Fruit fly (Drosophila melanogaster): Measurements from ENCODE around the gene Flo2.
A peak's percentile ranks its signal among the peaks of the same experiment; 100 is the strongest.

Flo2 gene

DNA sequence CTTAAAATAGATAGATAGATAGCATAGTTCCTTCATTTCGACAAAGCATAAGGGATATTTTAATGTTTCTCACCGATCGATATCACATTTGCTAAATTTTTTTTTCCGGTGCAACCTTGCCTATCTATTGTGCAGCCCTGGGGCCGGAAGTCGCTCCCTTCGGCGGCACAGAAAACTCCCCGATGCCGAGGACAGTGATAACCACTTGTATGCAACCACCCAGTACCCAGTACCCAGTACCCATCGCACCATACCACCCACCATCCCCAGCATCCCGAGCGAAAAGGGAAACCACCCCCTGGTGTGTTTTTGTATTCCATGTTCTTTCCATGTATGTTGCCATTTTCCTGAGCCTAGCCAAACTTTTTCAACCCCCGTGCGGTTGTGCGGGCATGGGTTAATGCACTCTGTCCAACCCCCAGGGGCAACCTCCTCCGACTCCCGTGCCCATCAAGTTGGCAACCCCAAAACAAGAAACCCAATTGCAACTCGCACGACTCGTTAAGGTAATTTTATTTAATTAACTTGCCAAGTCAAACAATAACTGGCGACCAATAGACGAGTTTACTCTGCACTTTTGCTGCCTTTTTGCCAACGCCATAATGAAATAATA is 2.8 kb downstream of the Flo2 start:
- TF ChIP-seq CG32121 (GFP tag; IDR thresholded peaks at IDR 0.05) (no peak), Snoo (tag; optimal IDR thresholded peaks at IDR 0.05) (no peak), EcR (GFP tag; optimal IDR thresholded peaks at IDR 0.05) (peak; percentile 72)

DNA sequence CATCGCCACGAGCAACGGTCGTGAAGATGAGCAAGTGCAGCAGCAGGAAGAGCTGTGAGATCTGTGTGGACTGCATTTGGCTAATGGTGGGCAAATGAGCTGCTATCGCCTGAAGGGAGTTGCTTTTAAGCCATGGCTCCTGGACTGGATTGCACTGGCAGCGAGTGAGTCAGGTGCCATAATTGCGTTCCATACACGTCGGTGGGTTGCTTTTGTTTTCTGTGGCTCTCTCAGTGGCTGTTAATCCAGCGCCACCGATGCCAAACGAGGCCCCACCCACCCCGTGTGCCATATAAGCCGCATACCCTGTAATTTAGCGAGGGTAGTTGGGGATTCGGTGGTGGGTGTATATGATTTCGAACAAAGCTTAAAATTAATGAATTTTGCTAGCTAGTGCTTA is 5.5 kb downstream of the Flo2 start, which contains the start of gene CG12539:
TSS of gene CG12539 (minus strand) at position 101 of the 400 bp plus-strand sequence.
- TF ChIP-seq CG4496 (GFP tag; IDR thresholded peaks at IDR 0.05) (no peak), Pif1A (GFP tag; optimal IDR thresholded peaks at IDR 0.05) (no peak), CG10348 (GFP tag; IDR thresholded peaks at IDR 0.05) (no peak), Ets98B (GFP tag; IDR thresholded peaks at IDR 0.05) (no peak), CG32121 (GFP tag; IDR thresholded peaks at IDR 0.05) (no peak), CG17806 (tag; optimal IDR thresholded peaks at IDR 0.05) (no peak), CG8159 (tag; optimal IDR thresholded peaks at IDR 0.05) (no peak), CG15710 (tag; optimal IDR thresholded peaks at IDR 0.05) (no peak), gl (tag; optimal IDR thresholded peaks at IDR 0.05) (no peak), fd96Ca (GFP tag; IDR thresholded peaks at IDR 0.05) (no peak), CG9948 (tag; optimal IDR thresholded peaks at IDR 0.05) (no peak)

DNA sequence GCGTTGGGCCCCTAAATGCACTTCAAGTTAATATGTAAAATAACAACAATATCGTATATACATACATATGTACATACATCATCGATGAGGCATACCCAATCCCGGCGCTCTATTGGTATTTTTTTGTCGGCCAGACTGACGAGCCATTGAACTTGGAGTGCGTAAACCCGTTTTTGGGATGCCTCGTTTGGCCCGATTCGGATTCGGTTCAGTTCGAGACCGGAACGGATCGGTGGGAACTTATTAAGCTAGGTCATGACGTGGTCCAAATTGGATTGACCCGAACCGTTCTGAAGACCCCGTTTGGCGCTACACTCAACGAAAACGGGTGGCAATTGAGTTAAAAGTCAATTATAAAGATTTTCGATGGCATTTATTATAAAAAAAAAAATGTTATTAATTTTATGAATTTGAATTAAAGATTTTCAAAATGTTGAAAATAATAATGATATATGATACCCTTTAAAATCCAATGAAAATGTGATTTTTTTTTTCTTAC is 7.0 kb downstream of the Flo2 start:
- no peak for TF ChIP-seq fd96Ca (GFP tag; IDR thresholded peaks at IDR 0.05)
- peak; percentile 90 for TF ChIP-seq EcR (GFP tag; optimal IDR thresholded peaks at IDR 0.05)
- TF ChIP-seq D1 (tag; optimal IDR thresholded peaks at IDR 0.05): no peak
- TF ChIP-seq Pif1B (GFP tag; optimal IDR thresholded peaks at IDR 0.05): no peak
- TF ChIP-seq CG4496 (GFP tag; IDR thresholded peaks at IDR 0.05): no peak
- TF ChIP-seq Snoo (tag; optimal IDR thresholded peaks at IDR 0.05): peak; percentile 23
- TF ChIP-seq CG14655 (GFP tag; optimal IDR thresholded peaks at IDR 0.05): peak; percentile 15

DNA sequence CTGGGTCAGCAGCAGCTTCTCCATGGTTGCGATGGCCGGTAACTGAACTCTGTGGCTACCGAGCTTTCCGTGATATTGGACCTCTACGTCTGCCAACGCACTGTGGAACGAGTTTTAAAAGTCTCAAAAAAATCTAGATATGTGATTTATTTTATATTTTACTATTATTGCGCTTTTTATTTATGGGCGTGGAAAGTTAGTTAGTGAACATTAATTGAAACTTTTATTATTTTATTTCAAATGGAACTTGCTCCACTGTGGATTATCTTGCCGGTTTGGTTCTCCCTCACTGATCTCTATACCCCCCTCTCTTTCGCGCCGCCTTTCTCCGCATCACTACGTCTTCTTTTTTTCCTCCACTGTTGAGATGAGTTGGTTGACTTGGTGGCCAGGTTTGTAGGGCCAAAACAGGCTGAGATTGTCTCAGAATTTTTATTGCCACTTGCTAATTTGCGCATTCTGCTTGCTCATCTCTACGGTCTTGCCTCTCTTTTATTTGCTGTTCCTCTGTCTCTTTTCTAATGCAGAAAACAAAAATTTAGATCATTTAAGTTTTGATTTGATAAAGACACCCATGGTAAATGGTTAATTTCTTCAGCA is 9.7 kb downstream of the Flo2 start, which contains the start of gene CG9522:
TSS of gene CG9522 (minus strand) at position 54 of the 600 bp plus-strand sequence.
- TF ChIP-seq Pif1B (GFP tag; optimal IDR thresholded peaks at IDR 0.05) (peak; percentile 88), D1 (tag; optimal IDR thresholded peaks at IDR 0.05) (peak; percentile 38), rn (GFP tag; IDR thresholded peaks at IDR 0.05) (no peak), Ets98B (GFP tag; IDR thresholded peaks at IDR 0.05) (peak; percentile 90), fd96Ca (GFP tag; IDR thresholded peaks at IDR 0.05) (peak; percentile 64), CG15710 (tag; optimal IDR thresholded peaks at IDR 0.05) (peak; percentile 84), CG12605 (GFP tag; IDR thresholded peaks at IDR 0.05) (peak; percentile 86), Snoo (tag; optimal IDR thresholded peaks at IDR 0.05) (peak; percentile 57), CG17806 (tag; optimal IDR thresholded peaks at IDR 0.05) (peak; percentile 82), CG8159 (tag; optimal IDR thresholded peaks at IDR 0.05) (peak; percentile 83), CG10348 (GFP tag; IDR thresholded peaks at IDR 0.05) (no peak), CG9948 (tag; optimal IDR thresholded peaks at IDR 0.05) (peak; percentile 84), EcR (GFP tag; optimal IDR thresholded peaks at IDR 0.05) (peak; percentile 77), CG4496 (GFP tag; IDR thresholded peaks at IDR 0.05) (peak; percentile 90), Pif1A (GFP tag; optimal IDR thresholded peaks at IDR 0.05) (peak; percentile 88), CG32121 (GFP tag; IDR thresholded peaks at IDR 0.05) (peak; percentile 72), CG14655 (GFP tag; optimal IDR thresholded peaks at IDR 0.05) (peak; percentile 93), CG8301 (tag; optimal IDR thresholded peaks at IDR 0.05) (peak; percentile 91), gl (tag; optimal IDR thresholded peaks at IDR 0.05) (peak; percentile 67), CG34367 (tag; optimal IDR thresholded peaks at IDR 0.05) (peak; percentile 80), CG13204 (GFP tag; optimal IDR thresholded peaks at IDR 0.05) (peak; percentile 73)

DNA sequence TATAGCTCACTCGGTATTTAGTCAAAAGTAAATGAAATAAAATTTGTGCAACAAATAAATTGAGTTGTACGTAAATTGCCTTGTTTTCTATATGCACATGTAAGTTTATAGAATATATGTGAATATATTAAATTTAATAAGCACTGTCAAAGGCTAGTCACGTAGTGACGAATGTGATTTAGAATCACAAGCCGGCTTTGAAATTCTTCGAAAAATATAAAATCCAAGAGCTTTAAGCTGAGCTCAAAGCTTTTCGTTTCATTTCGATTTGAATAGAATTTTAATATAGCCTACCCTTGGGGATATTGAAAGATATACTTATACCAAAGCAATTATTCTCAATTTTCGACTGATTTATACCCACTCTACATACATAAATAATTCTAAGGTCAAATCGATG is 10.9 kb downstream of the Flo2 start:
- TF ChIP-seq CG32121 (GFP tag; IDR thresholded peaks at IDR 0.05) (no peak), CG14655 (GFP tag; optimal IDR thresholded peaks at IDR 0.05) (no peak), CG9948 (tag; optimal IDR thresholded peaks at IDR 0.05) (no peak), CG8159 (tag; optimal IDR thresholded peaks at IDR 0.05) (no peak), Snoo (tag; optimal IDR thresholded peaks at IDR 0.05) (no peak), CG13204 (GFP tag; optimal IDR thresholded peaks at IDR 0.05) (no peak), CG15710 (tag; optimal IDR thresholded peaks at IDR 0.05) (no peak), CG8301 (tag; optimal IDR thresholded peaks at IDR 0.05) (no peak), CG34367 (tag; optimal IDR thresholded peaks at IDR 0.05) (no peak), CG4496 (GFP tag; IDR thresholded peaks at IDR 0.05) (no peak), D1 (tag; optimal IDR thresholded peaks at IDR 0.05) (no peak), rn (GFP tag; IDR thresholded peaks at IDR 0.05) (no peak), CG12605 (GFP tag; IDR thresholded peaks at IDR 0.05) (no peak), Ets98B (GFP tag; IDR thresholded peaks at IDR 0.05) (no peak), Pif1A (GFP tag; optimal IDR thresholded peaks at IDR 0.05) (no peak), Pif1B (GFP tag; optimal IDR thresholded peaks at IDR 0.05) (no peak), fd96Ca (GFP tag; IDR thresholded peaks at IDR 0.05) (no peak), gl (tag; optimal IDR thresholded peaks at IDR 0.05) (no peak), CG10348 (GFP tag; IDR thresholded peaks at IDR 0.05) (no peak), CG17806 (tag; optimal IDR thresholded peaks at IDR 0.05) (no peak)

DNA sequence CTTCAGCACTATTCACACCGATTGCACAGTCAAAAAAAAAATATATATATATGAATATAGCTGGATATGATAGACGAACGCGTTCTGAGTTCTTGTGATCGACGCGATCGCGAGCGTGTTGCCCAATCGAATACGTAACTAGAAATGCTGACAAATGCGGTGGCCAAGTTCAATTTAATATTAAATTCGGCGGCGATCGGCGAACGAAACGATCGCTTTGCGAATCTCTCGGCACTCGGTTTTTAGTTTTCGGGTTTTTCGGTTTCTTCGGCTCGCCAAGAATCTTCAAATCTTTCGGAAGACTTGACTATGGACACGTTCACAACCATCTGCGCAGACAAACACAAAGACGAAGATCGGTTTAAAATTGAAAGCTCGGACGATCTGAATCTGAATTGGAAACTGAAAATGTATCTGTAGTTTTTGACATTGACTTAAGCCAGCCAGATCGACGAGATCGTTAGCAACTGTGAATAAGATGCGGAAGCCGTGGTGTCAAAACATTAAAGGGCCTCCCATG is 14.0 kb downstream of the Flo2 start, which contains the start of gene CG9521:
TSS of gene CG9521 (minus strand) at position 117 of the 520 bp plus-strand sequence.
- TF ChIP-seq Pif1B (GFP tag; optimal IDR thresholded peaks at IDR 0.05): no peak
- no peak for TF ChIP-seq fd96Ca (GFP tag; IDR thresholded peaks at IDR 0.05)
- TF ChIP-seq CG8159 (tag; optimal IDR thresholded peaks at IDR 0.05): no peak
- TF ChIP-seq CG34367 (tag; optimal IDR thresholded peaks at IDR 0.05): no peak
- TF ChIP-seq CG10348 (GFP tag; IDR thresholded peaks at IDR 0.05): no peak
- no peak for TF ChIP-seq CG13204 (GFP tag; optimal IDR thresholded peaks at IDR 0.05)
- no peak for TF ChIP-seq CG8301 (tag; optimal IDR thresholded peaks at IDR 0.05)
- no peak for TF ChIP-seq gl (tag; optimal IDR thresholded peaks at IDR 0.05)
- no peak for TF ChIP-seq D1 (tag; optimal IDR thresholded peaks at IDR 0.05)
- TF ChIP-seq EcR (GFP tag; optimal IDR thresholded peaks at IDR 0.05): no peak
